Worm (Caenorhabditis elegans) whole organism, late embryonic: ENCODE results near the gene F23H11.2.

Source experiments
- C08G9.2 ChIP-seq: sonication (generic microtip); optimal IDR thresholded peaks from 2 replicates; lab custom pipeline; 2016; ENCODE audit warnings: mild to moderate bottlenecking, missing genetic modification characterization, moderate library complexity, missing compliant biosample characterization
- F13H6.1 ChIP-seq: sonication (generic microtip); optimal IDR thresholded peaks from 2 replicates; lab custom pipeline; 2016; ENCODE audit warnings: missing genetic modification characterization, missing compliant biosample characterization
- K02D7.2 ChIP-seq: sonication (generic microtip); optimal IDR thresholded peaks from 2 replicates; lab custom pipeline; 2017; ENCODE audit warnings: mild to moderate bottlenecking, missing genetic modification characterization, missing compliant biosample characterization
- T23F11.4 ChIP-seq: fragments of 200-800 bp; sonication (Bioruptor generic); optimal IDR thresholded peaks from 2 replicates; lab custom pipeline; 2018; ENCODE audit warnings: mild to moderate bottlenecking, missing genetic modification characterization, missing compliant biosample characterization
- Y22D7AL.16 ChIP-seq: sonication (generic microtip); optimal IDR thresholded peaks from 2 replicates; lab custom pipeline; 2016; ENCODE audit warnings: missing genetic modification characterization, missing compliant biosample characterization
- ahr-1 ChIP-seq: sonication (generic microtip); optimal IDR thresholded peaks from 2 replicates; lab custom pipeline; 2016; ENCODE audit warnings: missing genetic modification characterization, missing compliant biosample characterization
- ama-1 ChIP-seq: fragments of 150-350 bp; optimal IDR thresholded peaks from 2 replicates; lab custom pipeline; 2014
- ceh-14 ChIP-seq: sonication (generic microtip); optimal IDR thresholded peaks from 2 replicates; lab custom pipeline; 2016; ENCODE audit warnings: missing genotype, missing genetic modification characterization, missing compliant biosample characterization
- ceh-22 ChIP-seq: sonication (generic microtip); optimal IDR thresholded peaks from 2 replicates; lab custom pipeline; 2017; ENCODE audit warnings: missing biosample characterization, missing genetic modification characterization
- ceh-30 ChIP-seq: fragments of 150-350 bp; optimal IDR thresholded peaks from 2 replicates; lab custom pipeline; 2014; ENCODE audit warnings: missing biosample characterization, missing genetic modification characterization
- ceh-34 ChIP-seq: sonication (generic microtip); optimal IDR thresholded peaks from 2 replicates; lab custom pipeline; 2016; ENCODE audit warnings: mild to moderate bottlenecking, missing genetic modification characterization, missing compliant biosample characterization
- ceh-45 ChIP-seq: fragments of 200-800 bp; sonication (Bioruptor generic); IDR thresholded peaks from 2 replicates; pipeline ENCODE4 v1.3.6; 2022; ENCODE audit warnings: missing genetic modification reagents, missing genetic modification characterization, missing compliant biosample characterization
- ceh-6 ChIP-seq: fragments of 200-800 bp; sonication (Bioruptor generic); optimal IDR thresholded peaks from 2 replicates; lab custom pipeline; 2018; ENCODE audit warnings: mild to moderate bottlenecking, missing genetic modification characterization, missing compliant biosample characterization
- ceh-9 ChIP-seq: sonication (generic microtip); optimal IDR thresholded peaks from 2 replicates; lab custom pipeline; 2016; ENCODE audit warnings: mild to moderate bottlenecking, missing genetic modification characterization, inconsistent platforms, missing compliant biosample characterization
- dmd-4 ChIP-seq: sonication (generic microtip); optimal IDR thresholded peaks from 2 replicates; lab custom pipeline; 2016; ENCODE audit warnings: borderline replicate concordance, missing genetic modification characterization, missing compliant biosample characterization
- elt-2 ChIP-seq: sonication (generic microtip); optimal IDR thresholded peaks from 2 replicates; lab custom pipeline; 2016; ENCODE audit warnings: missing genetic modification reagents, missing genetic modification characterization, missing compliant biosample characterization
- elt-4 ChIP-seq: sonication (generic microtip); optimal IDR thresholded peaks from 2 replicates; lab custom pipeline; 2016; ENCODE audit warnings: missing genetic modification characterization, missing compliant biosample characterization
- fkh-10 ChIP-seq: fragments of 150-350 bp; optimal IDR thresholded peaks from 2 replicates; lab custom pipeline; 2014; ENCODE audit warnings: missing biosample characterization, missing genetic modification reagents, missing genetic modification characterization
- fkh-6 ChIP-seq: sonication (generic microtip); optimal IDR thresholded peaks from 2 replicates; lab custom pipeline; 2016; ENCODE audit warnings: missing genetic modification characterization, missing compliant biosample characterization
- hlh-15 ChIP-seq: sonication (generic microtip); optimal IDR thresholded peaks from 2 replicates; lab custom pipeline; 2016; ENCODE audit warnings: missing genetic modification characterization, missing compliant biosample characterization
- hlh-8 ChIP-seq: sonication (generic microtip); optimal IDR thresholded peaks from 2 replicates; lab custom pipeline; 2016; ENCODE audit warnings: missing genotype, missing genetic modification characterization, missing compliant biosample characterization
- madf-2 ChIP-seq: sonication (generic microtip); optimal IDR thresholded peaks from 2 replicates; lab custom pipeline; 2017; ENCODE audit warnings: missing genetic modification characterization, missing compliant biosample characterization
- npax-4 ChIP-seq: sonication (generic microtip); optimal IDR thresholded peaks from 2 replicates; lab custom pipeline; 2016; ENCODE audit warnings: missing genetic modification characterization, missing compliant biosample characterization
- odd-2 ChIP-seq: sonication (generic microtip); optimal IDR thresholded peaks from 2 replicates; lab custom pipeline; 2017; ENCODE audit warnings: antibody characterized with exemption, mild to moderate bottlenecking, missing genetic modification characterization, missing compliant biosample characterization
- pax-1 ChIP-seq: fragments of 150-350 bp; optimal IDR thresholded peaks from 2 replicates; lab custom pipeline; 2014; ENCODE audit warnings: missing biosample characterization, missing genetic modification characterization
- pha-4 ChIP-seq: fragments of 150-350 bp; optimal IDR thresholded peaks from 2 replicates; lab custom pipeline; 2018; ENCODE audit warnings: missing biosample characterization, missing genetic modification reagents, missing genetic modification characterization
- ref-2 ChIP-seq: sonication (generic microtip); optimal IDR thresholded peaks from 2 replicates; lab custom pipeline; 2016; ENCODE audit warnings: missing genetic modification characterization, missing compliant biosample characterization
- rnt-1 ChIP-seq: sonication (generic microtip); optimal IDR thresholded peaks from 2 replicates; lab custom pipeline; 2016; ENCODE audit warnings: missing genetic modification characterization, missing compliant biosample characterization
- sox-2 ChIP-seq: fragments of 200-800 bp; sonication (Bioruptor generic); IDR thresholded peaks from 2 replicates; pipeline ENCODE4 v1.3.6; 2022; ENCODE audit warnings: missing genetic modification reagents, missing genetic modification characterization, missing compliant biosample characterization
- tbx-7 ChIP-seq: sonication (generic microtip); optimal IDR thresholded peaks from 2 replicates; lab custom pipeline; 2016; ENCODE audit warnings: missing genotype, missing genetic modification characterization, missing compliant biosample characterization
- unc-3 ChIP-seq, 2 experiments: fragments of 200-800 bp in 1 of 2; sonication (Bioruptor generic) in 1 of 2; sonication (generic microtip) in 1 of 2; conservative IDR thresholded peaks in 1 of 2; optimal IDR thresholded peaks in 1 of 2; 2 replicates each; pipeline versions ENCODE4 v1.3.6 to Lab custom; 2016 to 2022; ENCODE audit warnings: missing compliant biosample characterization in 2 of 2, missing genetic modification characterization in 2 of 2, missing genetic modification reagents in 1 of 2
- zip-5 ChIP-seq: sonication (generic microtip); optimal IDR thresholded peaks from 2 replicates; lab custom pipeline; 2016; ENCODE audit warnings: missing genetic modification characterization, missing compliant biosample characterization

The F23H11.2 gene

DNA sequence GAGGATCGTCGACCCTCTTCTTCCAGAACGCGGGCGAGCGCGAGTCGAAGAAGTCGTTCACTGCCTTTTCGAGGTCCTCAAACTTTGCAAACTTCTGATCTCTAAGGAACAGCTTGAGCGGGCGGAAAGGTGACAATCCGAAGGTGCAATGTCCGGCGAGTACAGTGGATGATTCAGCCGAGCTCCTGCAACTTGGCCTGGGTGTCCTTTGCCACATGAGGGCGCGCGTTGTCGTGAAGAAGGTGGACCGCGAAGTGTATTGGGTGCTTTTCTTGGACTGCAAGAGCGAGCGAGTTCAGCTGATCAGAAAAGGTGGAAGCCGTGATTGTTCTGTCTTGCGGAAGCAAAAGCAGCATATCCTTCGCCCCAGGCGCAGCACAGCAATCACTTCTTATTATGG, 46.4 kb downstream of the F23H11.2 start:
- no peak for TF ChIP-seq odd-2 (tag; lab: Kevin White, UChicago)
- TF ChIP-seq sox-2 (GFP tag; lab: Robert Waterston, UW) = no peak
- no peak for TF ChIP-seq fkh-6
- no peak for TF ChIP-seq ceh-34 (tag; lab: Kevin White, UChicago)
- no peak for TF ChIP-seq ama-1
- TF ChIP-seq ref-2 (tag; lab: Kevin White, UChicago) = no peak
- TF ChIP-seq ceh-14 (tag; lab: Kevin White, UChicago) = no peak
- no peak for TF ChIP-seq pax-1
- no peak for TF ChIP-seq ceh-45 (GFP tag; lab: Robert Waterston, UW)
- TF ChIP-seq madf-2 = no peak
- TF ChIP-seq elt-4 (tag; lab: Kevin White, UChicago) = no peak
- no peak for TF ChIP-seq ceh-9 (tag; lab: Kevin White, UChicago)
- no peak for TF ChIP-seq unc-3 (GFP tag; conservative IDR thresholded peaks at IDR 0.05; lab: Robert Waterston, UW)
- no peak for TF ChIP-seq unc-3 (tag; optimal IDR thresholded peaks at IDR 0.05; lab: Kevin White, UChicago)
- TF ChIP-seq hlh-15 (tag; lab: Kevin White, UChicago) = no peak
- TF ChIP-seq ceh-22 (tag; lab: Kevin White, UChicago) = no peak
- no peak for TF ChIP-seq Y22D7AL.16 (tag; lab: Kevin White, UChicago)
- TF ChIP-seq T23F11.4 = no peak
- TF ChIP-seq fkh-10 (GFP tag; lab: Kevin White, UChicago) = no peak

DNA sequence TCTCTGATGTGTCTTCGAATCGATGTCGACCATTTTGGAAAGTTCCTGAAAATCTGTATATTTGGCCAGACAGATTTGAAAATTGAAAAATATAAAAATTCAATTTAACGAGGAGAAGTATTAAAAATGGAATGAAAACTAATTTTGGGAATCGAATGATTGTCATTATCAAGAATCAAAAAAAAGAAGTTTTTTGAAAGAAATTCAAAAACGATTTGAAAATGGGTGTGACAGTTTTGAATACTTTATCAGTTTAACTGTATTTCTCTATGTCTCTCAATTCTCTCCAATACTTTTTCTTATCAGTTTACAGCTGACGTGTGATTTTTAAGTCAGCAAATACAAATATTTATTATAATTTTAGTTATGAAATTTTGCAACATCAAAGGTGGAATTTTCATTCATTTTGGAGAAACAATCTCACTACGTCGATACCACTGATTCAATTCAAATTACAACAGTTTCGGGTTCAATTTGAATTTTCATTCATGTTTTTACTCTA, 47.9 kb downstream of the F23H11.2 start, which contains the start of gene fbxa-59:
Gene fbxa-59 (minus strand): TSS at position 51 of the 502 bp plus-strand sequence.
- no peak for TF ChIP-seq sox-2 (GFP tag; lab: Robert Waterston, UW)
- TF ChIP-seq ahr-1 (tag; lab: Kevin White, UChicago) = no peak
- peak; percentile 16 for TF ChIP-seq elt-2 (tag; lab: Kevin White, UChicago)
- no peak for TF ChIP-seq ceh-9 (tag; lab: Kevin White, UChicago)
- no peak for TF ChIP-seq C08G9.2 (tag; lab: Kevin White, UChicago)
- TF ChIP-seq pha-4 (tag; lab: Kevin White, UChicago) = no peak
- no peak for TF ChIP-seq rnt-1 (tag; lab: Kevin White, UChicago)

DNA sequence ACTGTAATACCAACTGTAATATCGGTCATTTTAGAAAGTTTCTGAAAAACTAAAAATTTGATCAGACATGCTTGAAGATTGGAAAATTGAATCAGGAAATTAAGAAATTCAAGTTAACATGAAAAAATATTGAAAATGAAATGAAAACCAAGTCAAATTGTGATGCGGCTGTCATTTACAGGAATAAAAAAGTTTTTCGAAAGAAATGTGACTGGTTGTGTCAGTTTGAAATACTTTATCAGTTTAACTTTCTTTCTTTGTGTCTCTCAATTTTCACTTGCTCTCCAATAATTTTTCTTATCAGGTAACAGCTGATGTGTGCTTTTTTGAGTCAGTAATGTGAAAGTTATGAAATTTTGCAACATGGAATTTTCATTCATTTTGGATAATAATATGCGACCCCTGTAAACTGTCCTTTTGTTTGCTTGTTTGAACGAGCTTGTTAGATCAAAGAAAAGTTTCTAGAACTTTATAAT, 50.7 kb downstream of the F23H11.2 start, which contains the start of gene fbxa-60:
Gene fbxa-60 (minus strand): TSS at position 51 of the 476 bp plus-strand sequence.
- TF ChIP-seq ahr-1 (tag; lab: Kevin White, UChicago) (no peak), tbx-7 (no peak), K02D7.2 (no peak), npax-4 (no peak), ceh-6 (GFP tag; lab: Kevin White, UChicago) (no peak), ceh-30 (tag; lab: Kevin White, UChicago) (no peak), ceh-22 (tag; lab: Kevin White, UChicago) (no peak), hlh-8 (tag; lab: Kevin White, UChicago) (no peak), zip-5 (tag; lab: Kevin White, UChicago) (no peak), dmd-4 (no peak), elt-2 (tag; lab: Kevin White, UChicago) (no peak), F13H6.1 (tag; lab: Kevin White, UChicago) (no peak)
- TF ChIP-seq, all 69 proteins: peak for 0
